Worm (Caenorhabditis elegans) whole organism, mixed stage, embryonic: ENCODE data around the gene ssp-33.

Experiments used
- M03D4.4 ChIP-seq: sonication (generic microtip); optimal IDR thresholded peaks from 2 replicates; lab custom pipeline; 2017; ENCODE audit warnings: mild to moderate bottlenecking, missing genetic modification characterization, missing compliant biosample characterization
- bed-3 ChIP-seq: fragments of 200-800 bp; sonication (Bioruptor generic); optimal IDR thresholded peaks from 3 replicates; lab custom pipeline; 2018; ENCODE audit warnings: mild to moderate bottlenecking, missing genetic modification characterization, moderate library complexity, missing compliant biosample characterization
- blmp-1 ChIP-seq: fragments of 150-350 bp; optimal IDR thresholded peaks from 2 replicates; lab custom pipeline; 2014; ENCODE audit warnings: missing biosample characterization, missing genetic modification characterization
- ceh-39 ChIP-seq: fragments of 150-350 bp; optimal IDR thresholded peaks from 2 replicates; lab custom pipeline; 2014; ENCODE audit warnings: missing biosample characterization, missing genetic modification characterization
- ceh-43 ChIP-seq: fragments of 200-800 bp; sonication (Bioruptor generic); optimal IDR thresholded peaks from 2 replicates; lab custom pipeline; 2018; ENCODE audit warnings: mild to moderate bottlenecking, missing genetic modification characterization, moderate library complexity, missing compliant biosample characterization
- ceh-83 ChIP-seq: fragments of 200-800 bp; sonication (Bioruptor generic); optimal IDR thresholded peaks from 2 replicates; lab custom pipeline; 2018; ENCODE audit warnings: mild to moderate bottlenecking, missing genetic modification characterization, missing compliant biosample characterization
- ces-1 ChIP-seq: fragments of 150-350 bp; optimal IDR thresholded peaks from 2 replicates; lab custom pipeline; 2014; ENCODE audit warnings: missing biosample characterization, missing genetic modification reagents, missing genetic modification characterization
- cnd-1 ChIP-seq: fragments of 200-800 bp; sonication (Bioruptor generic); optimal IDR thresholded peaks from 2 replicates; lab custom pipeline; 2018; ENCODE audit warnings: mild to moderate bottlenecking, missing genetic modification characterization, missing compliant biosample characterization
- drap-1 ChIP-seq: fragments of 200-800 bp; sonication (Bioruptor generic); optimal IDR thresholded peaks from 3 replicates; lab custom pipeline; 2018; ENCODE audit warnings: mild to moderate bottlenecking, missing genetic modification characterization, missing compliant biosample characterization
- elt-1 ChIP-seq: sonication (generic microtip); optimal IDR thresholded peaks from 2 replicates; lab custom pipeline; 2017; ENCODE audit warnings: missing genetic modification characterization, mild to moderate bottlenecking, missing compliant biosample characterization, antibody characterized with exemption, moderate library complexity, borderline replicate concordance; ENCODE audit not compliant: insufficient read depth
- elt-3 ChIP-seq: fragments of 150-350 bp; optimal IDR thresholded peaks from 2 replicates; lab custom pipeline; 2014; ENCODE audit warnings: missing biosample characterization, missing genetic modification characterization
- flh-1 ChIP-seq: fragments of 200-800 bp; sonication (Bioruptor generic); optimal IDR thresholded peaks from 2 replicates; lab custom pipeline; 2018; ENCODE audit warnings: mild to moderate bottlenecking, missing genetic modification characterization, moderate library complexity, missing compliant biosample characterization
- ham-2 ChIP-seq: fragments of 200-800 bp; sonication (Bioruptor generic); optimal IDR thresholded peaks from 2 replicates; lab custom pipeline; 2018; ENCODE audit warnings: mild to moderate bottlenecking, missing genetic modification characterization, missing compliant biosample characterization
- hlh-1 ChIP-seq: fragments of 150-350 bp; optimal IDR thresholded peaks from 2 replicates; lab custom pipeline; 2014; ENCODE audit warnings: missing biosample characterization, missing genetic modification reagents, missing genetic modification characterization
- lin-13 ChIP-seq: fragments of 150-350 bp; optimal IDR thresholded peaks from 2 replicates; lab custom pipeline; 2014; ENCODE audit warnings: missing biosample characterization, missing genetic modification characterization
- lin-32 ChIP-seq: fragments of 200-800 bp; sonication (Bioruptor generic); optimal IDR thresholded peaks from 2 replicates; lab custom pipeline; 2018; ENCODE audit warnings: mild to moderate bottlenecking, missing genetic modification characterization, missing compliant biosample characterization
- lsy-2 ChIP-seq: fragments of 150-350 bp; optimal IDR thresholded peaks from 2 replicates; lab custom pipeline; 2014; ENCODE audit warnings: missing biosample characterization, missing genetic modification characterization
- mab-5 ChIP-seq: fragments of 150-350 bp; optimal IDR thresholded peaks from 2 replicates; lab custom pipeline; 2014; ENCODE audit warnings: missing biosample characterization, missing genetic modification characterization
- mep-1 ChIP-seq: fragments of 150-350 bp; optimal IDR thresholded peaks from 2 replicates; lab custom pipeline; 2017; ENCODE audit warnings: missing biosample characterization, missing genetic modification reagents, missing genetic modification characterization, inconsistent platforms
- mls-2 ChIP-seq: sonication (generic microtip); optimal IDR thresholded peaks from 2 replicates; lab custom pipeline; 2016; ENCODE audit warnings: mild to moderate bottlenecking, missing genetic modification characterization, moderate library complexity, missing compliant biosample characterization
- nhr-12 ChIP-seq: fragments of 150-350 bp; optimal IDR thresholded peaks from 2 replicates; lab custom pipeline; 2014; ENCODE audit warnings: missing biosample characterization, missing genetic modification characterization
- nhr-2 ChIP-seq: fragments of 150-350 bp; optimal IDR thresholded peaks from 2 replicates; lab custom pipeline; 2014; ENCODE audit warnings: missing biosample characterization, missing genetic modification characterization
- nhr-237 ChIP-seq: fragments of 150-350 bp; optimal IDR thresholded peaks from 2 replicates; lab custom pipeline; 2014; ENCODE audit warnings: missing biosample characterization, missing genetic modification characterization
- nhr-28 ChIP-seq: fragments of 150-350 bp; optimal IDR thresholded peaks from 2 replicates; lab custom pipeline; 2014; ENCODE audit warnings: missing biosample characterization, missing genetic modification characterization
- nhr-76 ChIP-seq: sonication (generic microtip); optimal IDR thresholded peaks from 2 replicates; lab custom pipeline; 2017; ENCODE audit warnings: missing biosample characterization, missing genetic modification characterization
- pha-4 ChIP-seq: fragments of 150-350 bp; optimal IDR thresholded peaks from 2 replicates; lab custom pipeline; 2018; ENCODE audit warnings: missing biosample characterization, missing genetic modification reagents, missing genetic modification characterization
- sem-2 ChIP-seq: fragments of 200-800 bp; sonication (Bioruptor generic); optimal IDR thresholded peaks from 2 replicates; lab custom pipeline; 2018; ENCODE audit warnings: mild to moderate bottlenecking, missing genetic modification characterization, missing compliant biosample characterization
- snpc-4 ChIP-seq: fragments of 150-350 bp; optimal IDR thresholded peaks from 2 replicates; lab custom pipeline; 2014; ENCODE audit warnings: missing biosample characterization, missing genetic modification characterization
- sptf-1 ChIP-seq: sonication (generic microtip); optimal IDR thresholded peaks from 2 replicates; lab custom pipeline; 2017; ENCODE audit warnings: mild to moderate bottlenecking, missing genetic modification characterization, moderate library complexity, missing compliant biosample characterization
- tbx-8 ChIP-seq: fragments of 200-800 bp; sonication (Bioruptor generic); optimal IDR thresholded peaks from 2 replicates; lab custom pipeline; 2018; ENCODE audit warnings: mild to moderate bottlenecking, missing genetic modification characterization, moderate library complexity, missing compliant biosample characterization
- unc-120 ChIP-seq: sonication (generic microtip); optimal IDR thresholded peaks from 2 replicates; lab custom pipeline; 2017; ENCODE audit warnings: missing genetic modification characterization, missing compliant biosample characterization; ENCODE audit not compliant: poor library complexity, severe bottlenecking
- unc-39 ChIP-seq: fragments of 150-350 bp; optimal IDR thresholded peaks from 2 replicates; lab custom pipeline; 2014; ENCODE audit warnings: missing biosample characterization, missing genetic modification characterization
- unc-62 ChIP-seq: fragments of 150-350 bp; optimal IDR thresholded peaks from 2 replicates; lab custom pipeline; 2014; ENCODE audit warnings: missing biosample characterization, missing genetic modification reagents, missing genetic modification characterization
- zip-8 ChIP-seq: fragments of 150-350 bp; optimal IDR thresholded peaks from 2 replicates; lab custom pipeline; 2014; ENCODE audit warnings: missing biosample characterization, missing genetic modification characterization
- ztf-11 ChIP-seq: fragments of 150-350 bp; optimal IDR thresholded peaks from 2 replicates; lab custom pipeline; 2014; ENCODE audit warnings: missing biosample characterization, missing genetic modification characterization

Gene ssp-33

ce11 chrV:14719491-14719890 lies 8.3 kb downstream of the ssp-33 start, which contains the start of gene R08A2.1:
TSS of gene R08A2.1 (minus strand) at chrV:14719591.
- no peak for TF ChIP-seq lin-32
- TF ChIP-seq tbx-8, result no peak
- no peak for TF ChIP-seq mep-1 (tag; lab: Kevin White, UChicago)
- no peak for TF ChIP-seq zip-8 (tag; lab: Kevin White, UChicago)
- no peak for TF ChIP-seq ceh-83 (GFP tag; lab: Kevin White, UChicago)
- no peak for TF ChIP-seq unc-39 (tag; lab: Kevin White, UChicago)
- TF ChIP-seq hlh-1 (tag; lab: Kevin White, UChicago), result no peak
- TF ChIP-seq flh-1 (GFP tag; lab: Kevin White, UChicago), result no peak
- no peak for TF ChIP-seq nhr-28
- TF ChIP-seq elt-3 (tag; lab: Kevin White, UChicago), result no peak
- TF ChIP-seq ceh-43, result no peak
- TF ChIP-seq, all 35 proteins: peak for 0

- TF ChIP-seq ceh-43 (no peak), unc-39 (tag; lab: Kevin White, UChicago) (no peak), zip-8 (tag; lab: Kevin White, UChicago) (no peak), nhr-28 (no peak), cnd-1 (tag; lab: Kevin White, UChicago) (no peak), sptf-1 (no peak), mep-1 (tag; lab: Kevin White, UChicago) (no peak), ceh-39 (no peak), flh-1 (GFP tag; lab: Kevin White, UChicago) (no peak), nhr-2 (tag; lab: Kevin White, UChicago) (no peak), lin-13 (tag; lab: Kevin White, UChicago) (no peak), nhr-12 (tag; lab: Kevin White, UChicago) (no peak), lsy-2 (tag; lab: Kevin White, UChicago) (no peak), mls-2 (tag; lab: Kevin White, UChicago) (no peak), ceh-83 (GFP tag; lab: Kevin White, UChicago) (no peak), tbx-8 (no peak), lin-32 (no peak), M03D4.4 (tag; lab: Kevin White, UChicago) (no peak)
These were observed 11.8 kb downstream of the ssp-33 start, which contains the start of gene R08A2.7 for ce11 chrV:14723020-14723419. TSS of gene R08A2.7 (plus strand) at chrV:14723320.

ce11 chrV:14725409-14725808 lies 14.2 kb downstream of the ssp-33 start:
- no peak for TF ChIP-seq pha-4
- TF ChIP-seq nhr-76 (tag; lab: Kevin White, UChicago), result no peak
- no peak for TF ChIP-seq snpc-4 (tag; lab: Kevin White, UChicago)
- no peak for TF ChIP-seq nhr-237 (tag; lab: Kevin White, UChicago)
- no peak for TF ChIP-seq mab-5 (tag; lab: Kevin White, UChicago)
- TF ChIP-seq tbx-8, result no peak
- TF ChIP-seq lin-32, result no peak
- no peak for TF ChIP-seq elt-3 (tag; lab: Kevin White, UChicago)
- no peak for TF ChIP-seq ceh-43
- TF ChIP-seq ham-2 (GFP tag; lab: Kevin White, UChicago), result no peak
- TF ChIP-seq cnd-1 (tag; lab: Kevin White, UChicago), result no peak
- TF ChIP-seq bed-3 (GFP tag; lab: Kevin White, UChicago), result no peak
- TF ChIP-seq sem-2, result no peak
- no peak for TF ChIP-seq blmp-1
- no peak for TF ChIP-seq ces-1 (GFP tag; lab: Kevin White, UChicago)
- no peak for TF ChIP-seq mep-1 (tag; lab: Kevin White, UChicago)
- TF ChIP-seq lin-13 (tag; lab: Kevin White, UChicago), result no peak
- no peak for TF ChIP-seq nhr-12 (tag; lab: Kevin White, UChicago)
- TF ChIP-seq M03D4.4 (tag; lab: Kevin White, UChicago), result no peak

- TF ChIP-seq snpc-4 (tag; lab: Kevin White, UChicago) (no peak), unc-39 (tag; lab: Kevin White, UChicago) (no peak), unc-120 (no peak), ceh-43 (no peak), nhr-28 (no peak)
These were observed 15.4 kb downstream of the ssp-33 start, which contains the start of gene Y50E8A.1 for ce11 chrV:14726596-14726995. TSS of gene Y50E8A.1 (plus strand) at chrV:14726896.

ce11 chrV:14728754-14729153 lies 17.6 kb downstream of the ssp-33 start, which contains the start of gene Y50E8A.2:
TSS of gene Y50E8A.2 (minus strand) at chrV:14728854.
- no peak for TF ChIP-seq ceh-83 (GFP tag; lab: Kevin White, UChicago)
- no peak for TF ChIP-seq drap-1 (GFP tag; lab: Kevin White, UChicago)
- TF ChIP-seq mep-1 (tag; lab: Kevin White, UChicago), result no peak
- no peak for TF ChIP-seq ces-1 (GFP tag; lab: Kevin White, UChicago)
- no peak for TF ChIP-seq lsy-2 (tag; lab: Kevin White, UChicago)
- no peak for TF ChIP-seq hlh-1 (tag; lab: Kevin White, UChicago)
- no peak for TF ChIP-seq blmp-1
- TF ChIP-seq mls-2 (tag; lab: Kevin White, UChicago), result no peak
- TF ChIP-seq ztf-11 (tag; lab: Kevin White, UChicago), result no peak
- no peak for TF ChIP-seq unc-120
- no peak for TF ChIP-seq pha-4
- no peak for TF ChIP-seq sptf-1
- TF ChIP-seq M03D4.4 (tag; lab: Kevin White, UChicago), result no peak
- no peak for TF ChIP-seq zip-8 (tag; lab: Kevin White, UChicago)
- TF ChIP-seq nhr-28, result no peak
- no peak for TF ChIP-seq elt-1
- TF ChIP-seq mab-5 (tag; lab: Kevin White, UChicago), result no peak
- TF ChIP-seq unc-62, result no peak
- no peak for TF ChIP-seq flh-1 (GFP tag; lab: Kevin White, UChicago)
- TF ChIP-seq, all 35 proteins: peak for 0
